Worm (Caenorhabditis elegans) whole organism, L2 larva: ENCODE data around the gene vha-3.

Source experiments
- C34F6.9 ChIP-seq: fragments of 150-350 bp; optimal IDR thresholded peaks from 2 replicates; lab custom pipeline; 2014; ENCODE audit warnings: missing biosample characterization, missing genetic modification characterization
- F13H6.1 ChIP-seq: sonication (generic microtip); optimal IDR thresholded peaks from 2 replicates; lab custom pipeline; 2016; ENCODE audit warnings: missing genetic modification characterization, missing compliant biosample characterization
- R02D3.7 ChIP-seq: fragments of 150-350 bp; optimal IDR thresholded peaks from 2 replicates; lab custom pipeline; 2014; ENCODE audit warnings: missing biosample characterization, missing genetic modification characterization
- Y55F3AM.14 ChIP-seq: fragments of 200-800 bp; sonication (Bioruptor generic); optimal IDR thresholded peaks from 2 replicates; lab custom pipeline; 2018; ENCODE audit warnings: mild to moderate bottlenecking, missing genetic modification characterization, missing compliant biosample characterization
- alr-1 ChIP-seq: fragments of 150-350 bp; optimal IDR thresholded peaks from 2 replicates; lab custom pipeline; 2014; ENCODE audit warnings: missing biosample characterization, missing genetic modification characterization
- aly-2 ChIP-seq: fragments of 150-350 bp; optimal IDR thresholded peaks from 2 replicates; lab custom pipeline; 2014; ENCODE audit warnings: missing biosample characterization, missing genetic modification characterization
- ama-1 ChIP-seq: fragments of 150-350 bp; optimal IDR thresholded peaks from 2 replicates; lab custom pipeline; 2018; ENCODE audit warnings: inconsistent platforms
- blmp-1 ChIP-seq: sonication (generic microtip); optimal IDR thresholded peaks from 2 replicates; lab custom pipeline; 2017; ENCODE audit warnings: missing genetic modification characterization, mild to moderate bottlenecking, missing compliant biosample characterization, antibody characterized with exemption, moderate library complexity; ENCODE audit not compliant: insufficient read depth
- ceh-82 ChIP-seq: fragments of 150-350 bp; optimal IDR thresholded peaks from 2 replicates; lab custom pipeline; 2014; ENCODE audit warnings: missing biosample characterization, missing genetic modification characterization
- egl-27 ChIP-seq: sonication (generic microtip); optimal IDR thresholded peaks from 3 replicates; lab custom pipeline; 2017; ENCODE audit warnings: missing biosample characterization, missing genetic modification reagents, missing genetic modification characterization
- elt-3 ChIP-seq: sonication (generic microtip); optimal IDR thresholded peaks from 2 replicates; lab custom pipeline; 2017; ENCODE audit warnings: missing biosample characterization, missing genetic modification characterization
- lin-13 ChIP-seq: fragments of 150-350 bp; optimal IDR thresholded peaks from 2 replicates; lab custom pipeline; 2014; ENCODE audit warnings: missing biosample characterization, missing genetic modification reagents, missing genetic modification characterization
- lin-39 ChIP-seq: fragments of 150-350 bp; optimal IDR thresholded peaks from 2 replicates; lab custom pipeline; 2014; ENCODE audit warnings: missing biosample characterization, missing genetic modification reagents, missing genetic modification characterization
- lsy-2 ChIP-seq, 2 experiments: fragments of 150-350 bp in 1 of 2; sonication (generic microtip) in 1 of 2; optimal IDR thresholded peaks; 2 replicates each; lab custom pipeline; 2014 to 2017; ENCODE audit warnings: missing biosample characterization in 2 of 2, missing genetic modification characterization in 2 of 2
- mdl-1 ChIP-seq, 2 experiments: fragments of 150-350 bp in 1 of 2; sonication (generic microtip) in 1 of 2; optimal IDR thresholded peaks; 2 replicates each; lab custom pipeline; 2017; ENCODE audit warnings: missing biosample characterization in 2 of 2, missing genetic modification characterization in 2 of 2
- nhr-10 ChIP-seq: sonication (generic microtip); optimal IDR thresholded peaks from 2 replicates; lab custom pipeline; 2017; ENCODE audit warnings: missing biosample characterization, missing genetic modification characterization
- nhr-11 ChIP-seq: fragments of 150-350 bp; optimal IDR thresholded peaks from 2 replicates; lab custom pipeline; 2014; ENCODE audit warnings: missing biosample characterization, missing genetic modification characterization
- nhr-12 ChIP-seq: fragments of 150-350 bp; optimal IDR thresholded peaks from 2 replicates; lab custom pipeline; 2014; ENCODE audit warnings: missing biosample characterization, missing genetic modification characterization
- nhr-21 ChIP-seq: fragments of 150-350 bp; optimal IDR thresholded peaks from 2 replicates; lab custom pipeline; 2014; ENCODE audit warnings: missing biosample characterization, missing genetic modification characterization
- nhr-23 ChIP-seq: fragments of 150-350 bp; optimal IDR thresholded peaks from 2 replicates; lab custom pipeline; 2014; ENCODE audit warnings: missing biosample characterization, missing genetic modification reagents, missing genetic modification characterization
- nhr-237 ChIP-seq: fragments of 150-350 bp; optimal IDR thresholded peaks from 2 replicates; lab custom pipeline; 2014; ENCODE audit warnings: missing biosample characterization, missing genetic modification characterization
- nhr-25 ChIP-seq: fragments of 150-350 bp; sonication (generic microtip); optimal IDR thresholded peaks from 3 replicates; lab custom pipeline; 2014; ENCODE audit warnings: missing biosample characterization, missing genetic modification characterization
- nhr-6 ChIP-seq: fragments of 150-350 bp; optimal IDR thresholded peaks from 2 replicates; lab custom pipeline; 2014; ENCODE audit warnings: missing biosample characterization, missing genetic modification characterization
- nhr-77 ChIP-seq: fragments of 150-350 bp; optimal IDR thresholded peaks from 2 replicates; lab custom pipeline; 2014; ENCODE audit warnings: missing biosample characterization, missing genetic modification characterization
- peb-1 ChIP-seq: fragments of 150-350 bp; optimal IDR thresholded peaks from 2 replicates; lab custom pipeline; 2014; ENCODE audit warnings: missing biosample characterization, missing genetic modification characterization
- sem-4 ChIP-seq: fragments of 150-350 bp; optimal IDR thresholded peaks from 2 replicates; lab custom pipeline; 2014; ENCODE audit warnings: missing biosample characterization, missing genetic modification reagents, missing genetic modification characterization
- sma-3 ChIP-seq: sonication (generic microtip); optimal IDR thresholded peaks from 2 replicates; lab custom pipeline; 2016; ENCODE audit warnings: missing genetic modification reagents, missing genetic modification characterization, missing compliant biosample characterization
- sma-9 ChIP-seq, 2 experiments: fragments of 150-350 bp in 1 of 2; sonication (generic microtip) in 1 of 2; optimal IDR thresholded peaks; 2 replicates each; lab custom pipeline; 2014 to 2016; ENCODE audit warnings: missing genetic modification characterization in 2 of 2, mild to moderate bottlenecking in 1 of 2, missing biosample characterization in 1 of 2, missing compliant biosample characterization in 1 of 2, missing genetic modification reagents in 1 of 2, moderate library complexity in 1 of 2
- unc-39 ChIP-seq: fragments of 150-350 bp; optimal IDR thresholded peaks from 2 replicates; lab custom pipeline; 2014; ENCODE audit warnings: missing biosample characterization, missing genetic modification characterization
- unc-55 ChIP-seq: fragments of 150-350 bp; sonication (generic microtip); optimal IDR thresholded peaks from 3 replicates; lab custom pipeline; 2014; ENCODE audit warnings: missing biosample characterization, missing genetic modification reagents, missing genetic modification characterization
- unc-62 ChIP-seq: fragments of 150-350 bp; optimal IDR thresholded peaks from 2 replicates; lab custom pipeline; 2014; ENCODE audit warnings: missing biosample characterization, missing genetic modification reagents, missing genetic modification characterization
- ztf-1 ChIP-seq: fragments of 200-800 bp; sonication (Bioruptor generic); conservative IDR thresholded peaks from 2 replicates; pipeline ENCODE4 v1.3.6; 2022; ENCODE audit warnings: missing genetic modification characterization, missing compliant biosample characterization
- ztf-11 ChIP-seq: sonication (generic microtip); optimal IDR thresholded peaks from 2 replicates; lab custom pipeline; 2017; ENCODE audit warnings: missing biosample characterization, missing genetic modification characterization
- ztf-4 ChIP-seq: fragments of 150-350 bp; optimal IDR thresholded peaks from 2 replicates; lab custom pipeline; 2014; ENCODE audit warnings: missing biosample characterization, missing genetic modification characterization

vha-3 gene

ce11 chrIV:2307374-2307773, 8.4 kb downstream of the vha-3 start:
- TF ChIP-seq sem-4, result no peak
- no peak for TF ChIP-seq nhr-237
- TF ChIP-seq unc-55, result no peak
- TF ChIP-seq nhr-11 (tag; lab: Kevin White, UChicago), result no peak
- no peak for TF ChIP-seq C34F6.9 (tag; lab: Kevin White, UChicago)
- TF ChIP-seq lin-13 (GFP tag; lab: Kevin White, UChicago), result no peak
- no peak for TF ChIP-seq nhr-12 (tag; lab: Kevin White, UChicago)
- TF ChIP-seq aly-2 (tag; lab: Kevin White, UChicago), result no peak
- TF ChIP-seq nhr-25, result no peak

ce11 chrIV:2306447-2306846, 9.3 kb downstream of the vha-3 start, which contains the start of gene mksr-2:
Gene mksr-2, minus strand, starts transcription at chrIV:2306547.
- TF ChIP-seq sma-3 (GFP tag; lab: Kevin White, UChicago) (no peak), sma-9 (GFP tag; optimal IDR thresholded peaks at IDR 0.05; lab: Kevin White, UChicago) (no peak), sma-9 (tag; optimal IDR thresholded peaks at IDR 0.05; lab: Kevin White, UChicago) (no peak), elt-3 (no peak), unc-62 (GFP tag; lab: Kevin White, UChicago) (no peak), nhr-25 (no peak), nhr-12 (tag; lab: Kevin White, UChicago) (no peak), lsy-2 (tag; optimal IDR thresholded peaks at IDR 0.05; lab: Kevin White, UChicago) (no peak), ztf-1 (no peak), ztf-4 (tag; lab: Kevin White, UChicago) (no peak), ceh-82 (tag; lab: Kevin White, UChicago) (no peak), ama-1 (lab: Kevin White, UChicago) (no peak), nhr-6 (tag; lab: Kevin White, UChicago) (no peak), C34F6.9 (tag; lab: Kevin White, UChicago) (no peak), aly-2 (tag; lab: Kevin White, UChicago) (no peak)
- TF ChIP-seq, all 48 proteins: peak for 0

- no peak for TF ChIP-seq nhr-11 (tag; lab: Kevin White, UChicago)
Observed at ce11 chrIV:2300186-2300585, 15.6 kb downstream of the vha-3 start, which contains the start of gene lin-1. Gene lin-1, minus strand, starts transcription at chrIV:2300286.

DNA sequence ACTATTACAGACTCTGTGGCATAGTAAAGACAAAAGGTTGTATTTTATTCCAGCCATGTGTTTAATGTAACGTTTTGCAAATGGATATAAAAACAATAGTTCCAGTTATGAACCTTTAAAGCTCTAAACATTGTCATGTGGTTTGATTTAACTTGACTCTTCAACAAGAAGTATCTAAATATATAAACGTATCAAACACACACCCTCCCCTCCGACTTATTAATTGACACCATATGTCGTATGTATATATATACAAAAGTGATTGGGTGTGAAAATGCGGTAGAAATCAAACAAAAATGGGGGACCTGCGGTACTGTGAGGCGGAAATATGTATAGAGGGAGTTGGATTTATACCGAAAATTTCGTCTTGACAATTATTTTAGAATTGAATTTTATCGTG, 17.4 kb downstream of the vha-3 start:
- no peak for TF ChIP-seq ceh-82 (tag; lab: Kevin White, UChicago)
- TF ChIP-seq ztf-1, result no peak
- no peak for TF ChIP-seq Y55F3AM.14 (GFP tag; lab: Kevin White, UChicago)
- TF ChIP-seq blmp-1, result no peak
- no peak for TF ChIP-seq nhr-77 (tag; lab: Kevin White, UChicago)
- TF ChIP-seq ztf-11 (tag; lab: Kevin White, UChicago), result no peak
- no peak for TF ChIP-seq nhr-21 (tag; lab: Kevin White, UChicago)
- no peak for TF ChIP-seq sma-3 (GFP tag; lab: Kevin White, UChicago)
- TF ChIP-seq unc-62 (GFP tag; lab: Kevin White, UChicago), result no peak
- TF ChIP-seq lin-39 (tag; lab: Kevin White, UChicago), result no peak
- no peak for TF ChIP-seq ztf-4 (tag; lab: Kevin White, UChicago)
- no peak for TF ChIP-seq mdl-1 (tag; optimal IDR thresholded peaks at IDR 0.05; lab: Kevin White, UChicago)
- no peak for TF ChIP-seq F13H6.1
- TF ChIP-seq egl-27 (tag; lab: Kevin White, UChicago), result no peak
- no peak for TF ChIP-seq alr-1 (tag; lab: Kevin White, UChicago)
- TF ChIP-seq nhr-10, result no peak
- TF ChIP-seq nhr-12 (tag; lab: Kevin White, UChicago), result no peak
- TF ChIP-seq sem-4, result no peak

ce11 chrIV:2296639-2297038, 19.1 kb downstream of the vha-3 start:
- TF ChIP-seq F13H6.1, result no peak
- no peak for TF ChIP-seq elt-3
- TF ChIP-seq egl-27 (tag; lab: Kevin White, UChicago), result no peak
- no peak for TF ChIP-seq nhr-23
- TF ChIP-seq nhr-25, result no peak
- TF ChIP-seq lin-39 (tag; lab: Kevin White, UChicago), result no peak
- TF ChIP-seq unc-55, result no peak
- TF ChIP-seq sem-4, result no peak
- TF ChIP-seq unc-39 (tag; lab: Kevin White, UChicago), result no peak
- TF ChIP-seq sma-9 (GFP tag; optimal IDR thresholded peaks at IDR 0.05; lab: Kevin White, UChicago), result no peak
- no peak for TF ChIP-seq sma-9 (tag; optimal IDR thresholded peaks at IDR 0.05; lab: Kevin White, UChicago)
- TF ChIP-seq R02D3.7, result no peak
- no peak for TF ChIP-seq peb-1 (tag; lab: Kevin White, UChicago)
